Fruit fly (Drosophila melanogaster) S2 (cell line): ENCODE results near the gene CG34284.

Source experiments
- CG8478 ChIP-seq: fragments of >200 bp; optimal IDR thresholded peaks from 2 replicates; lab custom pipeline; 2018
- CTCF ChIP-seq, 2 experiments: fragments of >200 bp; optimal IDR thresholded peaks; 2 replicates each; lab custom pipeline; 2018

- no peak for TF ChIP-seq CTCF (optimal IDR thresholded peaks at IDR 0.05; lab: Kevin White, UChicago)
- TF ChIP-seq CG8478 (lab: Kevin White, UChicago) = no peak
Observed at dm6 chr3R:18905921-18906878, 3.5 kb upstream of the CG34284 start, which contains the start of gene EndoA.
